Worm (Caenorhabditis elegans): ENCODE measurements around the gene C27D8.1.
A peak's percentile ranks its signal among the peaks of the same experiment; 100 is the strongest.

Gene C27D8.1

ce11 chrIV:12710996-12711395 lies 6.6 kb upstream of the C27D8.1 start, which contains the start of gene C27D8.2:
C27D8.2 (plus strand) TSS chrIV:12711217.
- TF ChIP-seq nhr-43 (tag; optimal IDR thresholded peaks at IDR 0.05; ENCODE audit: poor library complexity, severe bottlenecking) (peak; percentile 63), nhr-25 (tag; optimal IDR thresholded peaks at IDR 0.05) (peak; percentile 34), ztf-4 (tag; optimal IDR thresholded peaks at IDR 0.05) (no peak), elt-3 (tag; optimal IDR thresholded peaks at IDR 0.05) (peak in 1 of 3 experiments; percentile 34), fkh-2 (tag; optimal IDR thresholded peaks at IDR 0.05) (no peak), mdl-1 (tag; optimal IDR thresholded peaks at IDR 0.05) (peak; percentile 20), unc-39 (tag; optimal IDR thresholded peaks at IDR 0.05) (no peak), ama-1 (optimal IDR thresholded peaks at IDR 0.05) (no peak), nhr-23 (tag; optimal IDR thresholded peaks at IDR 0.05) (peak; percentile 48)

- no peak for TF ChIP-seq unc-39 (tag; optimal IDR thresholded peaks at IDR 0.05)
- no peak for TF ChIP-seq nhr-23 (tag; optimal IDR thresholded peaks at IDR 0.05)
- no peak for TF ChIP-seq tbx-2 (tag; optimal IDR thresholded peaks at IDR 0.05)
- TF ChIP-seq nhr-77 (tag; optimal IDR thresholded peaks at IDR 0.05): no peak
- TF ChIP-seq pqm-1 (tag; optimal IDR thresholded peaks at IDR 0.05): no peak
- no peak for TF ChIP-seq nhr-25 (tag; optimal IDR thresholded peaks at IDR 0.05)
- no peak for TF ChIP-seq elt-1 (tag; optimal IDR thresholded peaks at IDR 0.05)
- TF ChIP-seq nfya-1 (tag; optimal IDR thresholded peaks at IDR 0.05; ENCODE audit: insufficient read depth): no peak
- TF ChIP-seq egl-5 (tag; optimal IDR thresholded peaks at IDR 0.05): no peak
- TF ChIP-seq nhr-67 (tag; optimal IDR thresholded peaks at IDR 0.05): no peak
- no peak for TF ChIP-seq fkh-2 (tag; optimal IDR thresholded peaks at IDR 0.05)
- no peak for TF ChIP-seq ceh-28 (tag; optimal IDR thresholded peaks at IDR 0.05)
- no peak for TF ChIP-seq sea-2 (GFP tag; optimal IDR thresholded peaks at IDR 0.05)
- TF ChIP-seq ama-1 (optimal IDR thresholded peaks at IDR 0.05): no peak
These were observed 6.0 kb upstream of the C27D8.1 start, which contains the start of gene C27D8.3 for ce11 chrIV:12711644-12712043. C27D8.3 (minus strand) TSS chrIV:12711744.

ce11 chrIV:12715947-12716382 lies 1.7 kb upstream of the C27D8.1 start:
- TF ChIP-seq nhr-25 (tag; optimal IDR thresholded peaks at IDR 0.05): peak; percentile 85
- peak; percentile 82 for TF ChIP-seq elt-2 (tag; optimal IDR thresholded peaks at IDR 0.05)
- TF ChIP-seq mdl-1 (tag; optimal IDR thresholded peaks at IDR 0.05): peak; percentile 59
- peak; percentile 36 for TF ChIP-seq ceh-28 (tag; optimal IDR thresholded peaks at IDR 0.05)
- peak; percentile 54 for TF ChIP-seq jun-1 (tag; optimal IDR thresholded peaks at IDR 0.05)
- TF ChIP-seq elt-3 (tag; optimal IDR thresholded peaks at IDR 0.05): peak in 2 of 3 experiments; percentile 89 to 90
- TF ChIP-seq snpc-4 (tag; optimal IDR thresholded peaks at IDR 0.05): no peak
- peak; percentile 84 for TF ChIP-seq nhr-43 (tag; optimal IDR thresholded peaks at IDR 0.05; ENCODE audit: poor library complexity, severe bottlenecking)
- TF ChIP-seq daf-12 (tag; optimal IDR thresholded peaks at IDR 0.05): no peak
- TF ChIP-seq pqm-1 (tag; optimal IDR thresholded peaks at IDR 0.05): peak; percentile 13
- no peak for TF ChIP-seq lin-39 (tag; optimal IDR thresholded peaks at IDR 0.05)
- no peak for TF ChIP-seq lsy-12 (tag; optimal IDR thresholded peaks at IDR 0.05)
- peak; percentile 32 for TF ChIP-seq pha-4 (tag; optimal IDR thresholded peaks at IDR 0.05)
- TF ChIP-seq R02D3.7 (tag; optimal IDR thresholded peaks at IDR 0.05): peak; percentile 38
- peak; percentile 10 for TF ChIP-seq nfya-1 (tag; optimal IDR thresholded peaks at IDR 0.05; ENCODE audit: insufficient read depth)
- no peak for TF ChIP-seq ztf-11 (tag; optimal IDR thresholded peaks at IDR 0.05)
- peak; percentile 68 for TF ChIP-seq nhr-23 (tag; optimal IDR thresholded peaks at IDR 0.05)

ce11 chrIV:12719664-12720063 lies 2.0 kb downstream of the C27D8.1 start, which contains the start of gene idpp-7:
idpp-7 (plus strand) TSS chrIV:12719964.
- TF ChIP-seq mdl-1 (tag; optimal IDR thresholded peaks at IDR 0.05) (no peak), daf-12 (tag; optimal IDR thresholded peaks at IDR 0.05) (no peak), jun-1 (tag; optimal IDR thresholded peaks at IDR 0.05) (no peak), ceh-9 (tag; optimal IDR thresholded peaks at IDR 0.05) (no peak), tbx-2 (tag; optimal IDR thresholded peaks at IDR 0.05) (no peak), aly-2 (tag; optimal IDR thresholded peaks at IDR 0.05) (no peak), zag-1 (tag; optimal IDR thresholded peaks at IDR 0.05) (no peak), lin-39 (tag; optimal IDR thresholded peaks at IDR 0.05) (no peak), nhr-28 (tag; optimal IDR thresholded peaks at IDR 0.05) (no peak), nfya-1 (tag; optimal IDR thresholded peaks at IDR 0.05; ENCODE audit: insufficient read depth) (no peak), mml-1 (tag; optimal IDR thresholded peaks at IDR 0.05) (no peak), fos-1 (tag; optimal IDR thresholded peaks at IDR 0.05) (no peak), R02D3.7 (tag; optimal IDR thresholded peaks at IDR 0.05) (no peak), elt-2 (tag; optimal IDR thresholded peaks at IDR 0.05) (no peak), ztf-11 (tag; optimal IDR thresholded peaks at IDR 0.05) (no peak), egl-27 (tag; optimal IDR thresholded peaks at IDR 0.05) (no peak), unc-39 (tag; optimal IDR thresholded peaks at IDR 0.05) (no peak)
